Fruit fly (Drosophila melanogaster) whole organism, embryonic: ENCODE data around the gene saturn.

Experiments used
- Adf1 ChIP-seq: fragments of 200-800 bp; sonication (Bioruptor generic); IDR thresholded peaks from 2 replicates; pipeline ENCODE4 v1.3.6; 2022; ENCODE audit warnings: missing biosample characterization, missing genetic modification characterization
- CG10209 ChIP-seq: fragments of 200-800 bp; sonication (Bioruptor generic); optimal IDR thresholded peaks from 3 replicates; lab custom pipeline; 2017; ENCODE audit warnings: missing biosample characterization, mild to moderate bottlenecking, missing genetic modification characterization, missing genetic modification reagents
- CG10274 ChIP-seq: fragments of 200-800 bp; sonication (Bioruptor generic); optimal IDR thresholded peaks from 3 replicates; lab custom pipeline; 2017; ENCODE audit warnings: missing biosample characterization, mild to moderate bottlenecking, missing genetic modification characterization
- CG10462 ChIP-seq: fragments of 200-800 bp; sonication (Bioruptor generic); optimal IDR thresholded peaks from 2 replicates; lab custom pipeline; 2016; ENCODE audit warnings: missing biosample characterization, missing genetic modification characterization
- CG10543 ChIP-seq: fragments of 200-800 bp; sonication (Bioruptor generic); optimal IDR thresholded peaks from 3 replicates; lab custom pipeline; 2017; ENCODE audit warnings: missing biosample characterization, mild to moderate bottlenecking, missing genetic modification characterization, moderate library complexity
- CG11247 ChIP-seq: fragments of 200-800 bp; sonication (Bioruptor generic); IDR thresholded peaks from 2 replicates; pipeline ENCODE4 v1.3.6; 2022; ENCODE audit warnings: missing biosample characterization, missing genetic modification characterization
- CG12744 ChIP-seq: fragments of 200-800 bp; sonication (Bioruptor generic); optimal IDR thresholded peaks from 2 replicates; lab custom pipeline; 2016; ENCODE audit warnings: missing biosample characterization, missing genetic modification characterization
- CG12769 ChIP-seq: fragments of 200-800 bp; sonication (Bioruptor generic); optimal IDR thresholded peaks from 2 replicates; lab custom pipeline; 2019; ENCODE audit warnings: missing biosample characterization, mild to moderate bottlenecking, missing genetic modification characterization, moderate library complexity
- CG1832 ChIP-seq: fragments of 200-800 bp; sonication (Bioruptor generic); optimal IDR thresholded peaks from 2 replicates; lab custom pipeline; 2017; ENCODE audit warnings: missing biosample characterization, mild to moderate bottlenecking, missing genetic modification characterization, inconsistent platforms
- CG2712 ChIP-seq: fragments of 200-800 bp; optimal IDR thresholded peaks from 3 replicates; lab custom pipeline; 2019; ENCODE audit warnings: missing biosample characterization, mild to moderate bottlenecking, missing genetic modification characterization, moderate library complexity
- CG34376 ChIP-seq: fragments of 200-800 bp; sonication (Bioruptor generic); optimal IDR thresholded peaks from 2 replicates; lab custom pipeline; 2018; ENCODE audit warnings: missing biosample characterization, mild to moderate bottlenecking, missing genetic modification characterization
- CG4617 ChIP-seq: fragments of 200-800 bp; sonication (Bioruptor generic); optimal IDR thresholded peaks from 3 replicates; lab custom pipeline; 2016; ENCODE audit warnings: missing biosample characterization, missing genetic modification characterization, borderline replicate concordance
- CG6791 ChIP-seq: fragments of 200-800 bp; sonication (Bioruptor generic); IDR thresholded peaks from 3 replicates; pipeline ENCODE4 v1.3.6; 2022; ENCODE audit warnings: missing biosample characterization, missing genetic modification characterization; ENCODE audit not compliant: partially characterized antibody
- CG7745 ChIP-seq: fragments of 200-800 bp; sonication (Bioruptor generic); optimal IDR thresholded peaks from 2 replicates; lab custom pipeline; 2018; ENCODE audit warnings: missing biosample characterization, mild to moderate bottlenecking, missing genetic modification characterization, moderate library complexity
- CG8290 ChIP-seq, 3 experiments: fragments of 200-800 bp; sonication (Bioruptor generic); optimal IDR thresholded peaks; 2 replicates each; lab custom pipeline; 2016 to 2019; ENCODE audit warnings: missing biosample characterization in 3 of 3, missing genetic modification characterization in 3 of 3, mild to moderate bottlenecking in 2 of 3, moderate library complexity in 1 of 3
- ERR ChIP-seq: fragments of 200-800 bp; sonication (Bioruptor generic); optimal IDR thresholded peaks from 2 replicates; lab custom pipeline; 2016; ENCODE audit warnings: missing biosample characterization, missing genetic modification characterization
- Fer2 ChIP-seq: fragments of 200-800 bp; sonication (Bioruptor generic); optimal IDR thresholded peaks from 2 replicates; lab custom pipeline; 2018; ENCODE audit warnings: missing biosample characterization, mild to moderate bottlenecking, missing genetic modification characterization, moderate library complexity
- HLH4C ChIP-seq: fragments of 200-800 bp; sonication (Bioruptor generic); IDR thresholded peaks from 3 replicates; pipeline ENCODE4 v1.3.6; 2022; ENCODE audit warnings: missing biosample characterization, missing genetic modification characterization; ENCODE audit not compliant: partially characterized antibody
- Lhr ChIP-seq: fragments of 200-800 bp; sonication (Bioruptor generic); optimal IDR thresholded peaks from 3 replicates; lab custom pipeline; 2017; ENCODE audit warnings: mild to moderate bottlenecking, missing biosample characterization, missing genetic modification reagents, missing genetic modification characterization
- Med ChIP-seq: fragments of 200-800 bp; sonication (Bioruptor generic); peaks from one replicate; lab custom pipeline; 2016; ENCODE audit warnings: missing biosample characterization, missing genetic modification characterization, mild to moderate bottlenecking, inconsistent platforms, moderate library complexity
- Neu2 ChIP-seq: fragments of 200-800 bp; sonication (Bioruptor generic); optimal IDR thresholded peaks from 3 replicates; lab custom pipeline; 2016; ENCODE audit warnings: missing biosample characterization, missing genetic modification characterization, borderline replicate concordance
- Ravus ChIP-seq: fragments of 200-800 bp; sonication (Bioruptor generic); IDR thresholded peaks from 2 replicates; pipeline ENCODE4 v1.3.6; 2022; ENCODE audit warnings: missing biosample characterization, missing genetic modification characterization
- Trl ChIP-seq, 3 experiments: fragments of >200 bp in 2 of 3; fragments of 200-800 bp in 1 of 3; sonication (Bioruptor generic) in 1 of 3; optimal IDR thresholded peaks; 2 replicates in 1 of 3; 3 replicates in 2 of 3; lab custom pipeline; 2016 to 2017; ENCODE audit warnings: missing biosample characterization in 1 of 3, missing genetic modification characterization in 1 of 3
- abd-A ChIP-seq: fragments of 200-800 bp; sonication (Bioruptor generic); optimal IDR thresholded peaks from 3 replicates; lab custom pipeline; 2019; ENCODE audit warnings: missing biosample characterization, mild to moderate bottlenecking, missing genetic modification characterization, moderate library complexity
- cg ChIP-seq: fragments of 200-800 bp; sonication (Bioruptor generic); optimal IDR thresholded peaks from 3 replicates; lab custom pipeline; 2019; ENCODE audit warnings: missing biosample characterization, mild to moderate bottlenecking, missing genetic modification characterization, moderate library complexity
- chinmo ChIP-seq: fragments of 200-800 bp; sonication (Bioruptor generic); IDR thresholded peaks from 4 replicates; pipeline ENCODE4 v1.3.6; 2022; ENCODE audit warnings: missing biosample characterization, missing genetic modification characterization; ENCODE audit not compliant: partially characterized antibody
- crol ChIP-seq: fragments of 200-800 bp; sonication (Bioruptor generic); IDR thresholded peaks from 2 replicates; pipeline ENCODE4 v1.3.6; 2022; ENCODE audit warnings: missing biosample characterization, missing genetic modification characterization
- crp ChIP-seq, 2 experiments: fragments of 200-800 bp; sonication (Bioruptor generic); optimal IDR thresholded peaks; 2 replicates in 1 of 2; 3 replicates in 1 of 2; lab custom pipeline; 2017; ENCODE audit warnings: missing biosample characterization in 2 of 2, missing genetic modification characterization in 2 of 2, mild to moderate bottlenecking in 1 of 2, moderate library complexity in 1 of 2
- dysf ChIP-seq: fragments of 200-800 bp; sonication (Bioruptor generic); IDR thresholded peaks from 3 replicates; pipeline ENCODE4 v1.3.6; 2022; ENCODE audit warnings: missing biosample characterization, missing genetic modification characterization
- eve ChIP-seq, 2 experiments: fragments of >200 bp; optimal IDR thresholded peaks; 2 replicates each; lab custom pipeline; 2017; ENCODE audit warnings: missing biosample characterization in 2 of 2, missing genetic modification characterization in 2 of 2
- ftz-f1 ChIP-seq: fragments of 200-800 bp; sonication (Bioruptor generic); optimal IDR thresholded peaks from 2 replicates; lab custom pipeline; 2016; ENCODE audit warnings: missing biosample characterization, missing genetic modification characterization
- gce ChIP-seq: fragments of 200-800 bp; sonication (Bioruptor generic); IDR thresholded peaks from 3 replicates; pipeline ENCODE4 v1.3.6; 2022; ENCODE audit warnings: missing biosample characterization, missing genetic modification characterization
- gcm ChIP-seq: fragments of 200-800 bp; sonication (Bioruptor generic); optimal IDR thresholded peaks from 2 replicates; lab custom pipeline; 2019; ENCODE audit warnings: missing biosample characterization, mild to moderate bottlenecking, missing genetic modification characterization, moderate library complexity
- lab ChIP-seq: fragments of 200-800 bp; sonication (Bioruptor generic); optimal IDR thresholded peaks from 3 replicates; lab custom pipeline; 2017; ENCODE audit warnings: missing biosample characterization, missing genetic modification characterization, mild to moderate bottlenecking, moderate library complexity, missing genetic modification reagents
- pita ChIP-seq: fragments of 200-800 bp; sonication (Bioruptor generic); optimal IDR thresholded peaks from 2 replicates; lab custom pipeline; 2017; ENCODE audit warnings: missing biosample characterization, mild to moderate bottlenecking, missing genetic modification characterization
- pros ChIP-seq: fragments of 200-800 bp; sonication (Bioruptor generic); optimal IDR thresholded peaks from 3 replicates; lab custom pipeline; 2019; ENCODE audit warnings: missing biosample characterization, mild to moderate bottlenecking, missing genetic modification characterization, moderate library complexity
- sens ChIP-seq: fragments of 200-800 bp; sonication (Bioruptor generic); peaks from one replicate; lab custom pipeline; 2016; ENCODE audit warnings: missing biosample characterization, missing genetic modification characterization
- sim ChIP-seq: fragments of 200-800 bp; sonication (Bioruptor generic); IDR thresholded peaks from 2 replicates; pipeline ENCODE4 v1.3.6; 2022; ENCODE audit warnings: missing biosample characterization, missing genetic modification characterization
- stwl ChIP-seq: fragments of 200-800 bp; sonication (Bioruptor generic); optimal IDR thresholded peaks from 3 replicates; lab custom pipeline; 2018; ENCODE audit warnings: missing biosample characterization, mild to moderate bottlenecking, missing genetic modification characterization, moderate library complexity
- tgo ChIP-seq: fragments of 200-800 bp; sonication (Bioruptor generic); IDR thresholded peaks from 3 replicates; pipeline ENCODE4 v1.3.6; 2022; ENCODE audit warnings: missing biosample characterization, missing genetic modification characterization
- twi ChIP-seq: fragments of 200-800 bp; optimal IDR thresholded peaks from 2 replicates; lab custom pipeline; 2019; ENCODE audit warnings: missing biosample characterization, mild to moderate bottlenecking, missing genetic modification characterization, moderate library complexity
- zen ChIP-seq: fragments of 200-800 bp; sonication (Bioruptor generic); optimal IDR thresholded peaks from 3 replicates; lab custom pipeline; 2018; ENCODE audit warnings: missing biosample characterization, mild to moderate bottlenecking, missing genetic modification characterization, moderate library complexity
- zfh1 ChIP-seq: fragments of 200-800 bp; sonication (Bioruptor generic); IDR thresholded peaks from 3 replicates; pipeline ENCODE4 v1.3.6; 2022; ENCODE audit warnings: missing biosample characterization, missing genetic modification characterization

saturn gene

DNA sequence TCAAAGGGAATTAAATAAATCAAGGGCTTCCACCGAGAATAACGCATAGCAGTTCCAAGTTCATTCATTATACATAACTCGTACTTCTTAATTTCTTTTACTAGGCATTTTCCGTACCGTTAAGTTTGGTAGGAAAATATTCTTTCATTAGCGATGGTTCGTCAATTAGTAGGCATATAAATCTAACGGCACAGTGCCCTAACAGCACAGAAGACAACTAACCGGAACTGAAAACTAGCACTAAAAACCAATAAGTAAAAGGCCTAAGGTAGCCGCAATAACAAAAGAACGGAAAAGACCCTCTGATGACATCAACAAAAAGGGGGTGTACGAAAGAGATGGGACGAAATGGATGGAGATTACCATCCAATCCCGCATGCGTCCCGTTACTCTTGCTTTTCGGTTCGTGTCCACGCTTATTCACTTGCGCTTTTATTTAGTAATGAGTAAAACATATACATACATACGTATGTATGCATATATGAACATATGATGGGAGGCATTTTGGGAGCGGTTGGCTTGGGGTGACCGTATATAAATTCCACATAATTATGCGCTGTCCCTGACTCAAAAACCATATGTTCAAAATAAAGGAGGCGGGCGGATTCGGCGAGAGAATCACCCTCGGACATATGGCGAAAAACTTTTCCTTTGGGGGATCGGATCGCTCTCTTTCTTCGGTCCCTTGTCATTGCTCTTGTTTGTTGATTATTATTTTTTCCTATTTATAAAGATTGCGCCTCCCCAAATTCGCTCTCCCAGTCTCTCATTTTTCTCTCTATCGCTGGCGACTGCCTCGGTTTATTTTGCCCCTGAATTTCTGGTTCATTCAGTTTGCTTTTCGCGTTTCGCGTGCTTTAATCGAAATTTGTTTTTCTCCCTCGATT lies 17.7 kb downstream of the saturn start (continued):
- TF ChIP-seq lab (GFP tag; lab: Kevin White, UChicago) (no peak), crol (GFP tag; lab: Robert Waterston, UW) (peak; percentile 67), pita (GFP tag; lab: Kevin White, UChicago) (peak; percentile 12), Trl (optimal IDR thresholded peaks at IDR 0.05; lab: Kevin White, UChicago) (peak; percentile 51 to 86), Trl (GFP tag; optimal IDR thresholded peaks at IDR 0.05; lab: Kevin White, UChicago) (no peak), twi (peak; percentile 54), CG2712 (no peak), Lhr (GFP tag; lab: Kevin White, UChicago) (no peak), Adf1 (no peak), Fer2 (tag; lab: Kevin White, UChicago) (no peak), CG11247 (GFP tag; lab: Robert Waterston, UW) (no peak), CG7745 (tag; lab: Kevin White, UChicago) (no peak), abd-A (tag; lab: Kevin White, UChicago) (no peak), zfh1 (GFP tag; lab: Robert Waterston, UW) (0 out of 3 replicates have a peak, but pooled peaks have one; percentile 12), CG10209 (GFP tag; lab: Kevin White, UChicago) (no peak), stwl (tag; lab: Kevin White, UChicago) (peak; percentile 61), eve (GFP tag; optimal IDR thresholded peaks at IDR 0.05; lab: Kevin White, UChicago) (peak in 1 of 2 experiments; percentile 34), Med (GFP tag; lab: Kevin White, UChicago) (peak; percentile 69), CG34376 (GFP tag; lab: Kevin White, UChicago) (peak; percentile 39), sim (GFP tag; lab: Robert Waterston, UW) (no peak), CG10543 (GFP tag; lab: Kevin White, UChicago) (peak; percentile 27), CG10274 (GFP tag; lab: Kevin White, UChicago) (no peak), tgo (GFP tag; lab: Robert Waterston, UW) (no peak), ftz-f1 (GFP tag; lab: Kevin White, UChicago) (peak; percentile 54), gcm (GFP tag; lab: Kevin White, UChicago) (peak; percentile 70), ERR (GFP tag; lab: Kevin White, UChicago) (peak; percentile 5), sens (peak; percentile 74), gce (GFP tag; lab: Robert Waterston, UW) (no peak), CG4617 (no peak), crp (GFP tag; optimal IDR thresholded peaks at IDR 0.05; lab: Kevin White, UChicago) (peak in 1 of 2 experiments; percentile 27), CG10462 (GFP tag; lab: Kevin White, UChicago) (no peak), Ravus (GFP tag; lab: Robert Waterston, UW) (no peak), CG1832 (GFP tag; lab: Kevin White, UChicago) (no peak), dysf (GFP tag; lab: Robert Waterston, UW) (no peak), CG12769 (tag; lab: Kevin White, UChicago) (peak; percentile 75), CG6791 (GFP tag; lab: Robert Waterston, UW) (peak; percentile 70), CG8290 (GFP tag; optimal IDR thresholded peaks at IDR 0.05; lab: Kevin White, UChicago) (peak; percentile 83), CG8290 (tag; optimal IDR thresholded peaks at IDR 0.05; lab: Kevin White, UChicago) (peak in 1 of 2 experiments; percentile 34), HLH4C (peak; percentile 20; the same call in 1 of the 3 replicates), pros (GFP tag; lab: Kevin White, UChicago) (peak; percentile 75), zen (tag; lab: Kevin White, UChicago) (no peak), chinmo (0 out of 4 replicates have a peak, but pooled peaks have one; percentile 27), cg (GFP tag; lab: Kevin White, UChicago) (peak; percentile 53), Neu2 (peak; percentile 93), CG12744 (GFP tag; lab: Kevin White, UChicago) (no peak)
